Worm (Caenorhabditis elegans) whole organism, young adult: ENCODE measurements around the gene rga-1.

Source experiments
- akir-1 ChIP-seq: fragments of 200-800 bp; sonication (Bioruptor generic); optimal IDR thresholded peaks from 2 replicates; lab custom pipeline; 2018; ENCODE audit warnings: mild to moderate bottlenecking, missing genetic modification characterization, moderate library complexity, missing compliant biosample characterization
- ama-1 ChIP-seq, 3 experiments: fragments of 150-350 bp in 1 of 3; sonication (generic microtip) in 2 of 3; optimal IDR thresholded peaks; 2 replicates each; lab custom pipeline; 2014 to 2018; ENCODE audit warnings: missing biosample characterization in 2 of 3, missing genetic modification characterization in 2 of 3, missing genetic modification reagents in 2 of 3
- aptf-3 ChIP-seq: fragments of 200-800 bp; sonication (Bioruptor generic); IDR thresholded peaks from 2 replicates; pipeline ENCODE4 v1.3.6; 2022; ENCODE audit warnings: missing genetic modification characterization, missing compliant biosample characterization
- ceh-58 ChIP-seq: fragments of 200-800 bp; sonication (Bioruptor generic); IDR thresholded peaks from 2 replicates; pipeline ENCODE4 v1.3.6; 2022; ENCODE audit warnings: missing genetic modification characterization, missing compliant biosample characterization
- dpl-1 ChIP-seq: fragments of 150-350 bp; optimal IDR thresholded peaks from 2 replicates; lab custom pipeline; 2014; ENCODE audit warnings: missing biosample characterization, missing genetic modification reagents, missing genetic modification characterization
- mes-4 ChIP-seq: sonication (generic microtip); optimal IDR thresholded peaks from 2 replicates; lab custom pipeline; 2016; ENCODE audit warnings: missing genotype, missing genetic modification characterization, missing compliant biosample characterization
- nhr-27 ChIP-seq: fragments of 200-800 bp; sonication (Bioruptor generic); optimal IDR thresholded peaks from 2 replicates; lab custom pipeline; 2018; ENCODE audit warnings: mild to moderate bottlenecking, missing genetic modification characterization, moderate library complexity, missing compliant biosample characterization
- pha-4 ChIP-seq: fragments of 150-350 bp; sonication (generic microtip); optimal IDR thresholded peaks from 2 replicates; lab custom pipeline; 2014; ENCODE audit warnings: missing biosample characterization, missing genetic modification reagents, missing genetic modification characterization
- snpc-1.3 ChIP-seq: sonication (generic microtip); optimal IDR thresholded peaks from 2 replicates; lab custom pipeline; 2017; ENCODE audit warnings: missing genetic modification characterization, mild to moderate bottlenecking, missing compliant biosample characterization, antibody characterized with exemption, moderate library complexity, missing genotype, missing genetic modification reagents; ENCODE audit not compliant: insufficient read depth
- snpc-3.4 ChIP-seq: sonication (generic microtip); optimal IDR thresholded peaks from 2 replicates; lab custom pipeline; 2017; ENCODE audit warnings: missing genetic modification characterization, mild to moderate bottlenecking, missing compliant biosample characterization, antibody characterized with exemption, moderate library complexity, missing genotype, missing genetic modification reagents
- unc-62 ChIP-seq: fragments of 150-350 bp; optimal IDR thresholded peaks from 2 replicates; lab custom pipeline; 2014; ENCODE audit warnings: missing biosample characterization, missing genetic modification reagents, missing genetic modification characterization

DNA sequence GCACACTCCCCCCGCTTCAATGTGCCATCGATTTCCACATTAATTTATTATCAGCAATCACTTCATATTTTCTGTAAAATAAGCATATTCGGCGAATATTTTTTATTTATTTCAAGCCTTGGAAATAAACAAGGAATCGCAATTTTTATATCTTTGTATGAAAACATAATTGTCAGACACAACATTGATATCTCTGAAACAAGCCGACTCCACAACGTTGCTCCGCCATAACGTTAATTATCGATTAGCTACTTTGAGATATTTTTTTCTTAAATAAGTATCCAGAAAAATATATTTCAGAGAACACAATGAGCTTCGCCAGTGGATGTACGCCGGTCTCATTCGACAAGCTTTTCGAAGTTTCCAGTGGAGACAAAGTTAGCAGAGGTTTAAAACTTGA, 20.8 kb upstream of the rga-1 start, which contains the start of gene adbp-1:
- no peak for TF ChIP-seq nhr-27 (tag; lab: Kevin White, UChicago)
- TF ChIP-seq aptf-3 (GFP tag; lab: Robert Waterston, UW) = no peak
- no peak for TF ChIP-seq snpc-3.4
- TF ChIP-seq pha-4 = no peak
- no peak for TF ChIP-seq dpl-1 (GFP tag; lab: Kevin White, UChicago)
- TF ChIP-seq mes-4 = no peak
- TF ChIP-seq ceh-58 = no peak
- TF ChIP-seq unc-62 (GFP tag; lab: Kevin White, UChicago) = no peak
- no peak for TF ChIP-seq akir-1 (GFP tag; lab: Kevin White, UChicago)
- no peak for TF ChIP-seq snpc-1.3 (tag; lab: Kevin White, UChicago)
- no peak for TF ChIP-seq ama-1 (optimal IDR thresholded peaks at IDR 0.05; lab: Kevin White, UChicago)
- TF ChIP-seq ama-1 (GFP tag; optimal IDR thresholded peaks at IDR 0.05; lab: Kevin White, UChicago) = no peak
